Worm (Caenorhabditis elegans) whole organism, late embryonic: ENCODE measurements around the gene F26D2.14.

Experiments
- ceh-2 ChIP-seq: sonication (generic microtip); optimal IDR thresholded peaks from 2 replicates; lab custom pipeline; 2016; ENCODE audit warnings: missing genotype, missing genetic modification characterization, missing compliant biosample characterization
- ceh-45 ChIP-seq: fragments of 200-800 bp; sonication (Bioruptor generic); IDR thresholded peaks from 2 replicates; pipeline ENCODE4 v1.3.6; 2022; ENCODE audit warnings: missing genetic modification reagents, missing genetic modification characterization, missing compliant biosample characterization

DNA sequence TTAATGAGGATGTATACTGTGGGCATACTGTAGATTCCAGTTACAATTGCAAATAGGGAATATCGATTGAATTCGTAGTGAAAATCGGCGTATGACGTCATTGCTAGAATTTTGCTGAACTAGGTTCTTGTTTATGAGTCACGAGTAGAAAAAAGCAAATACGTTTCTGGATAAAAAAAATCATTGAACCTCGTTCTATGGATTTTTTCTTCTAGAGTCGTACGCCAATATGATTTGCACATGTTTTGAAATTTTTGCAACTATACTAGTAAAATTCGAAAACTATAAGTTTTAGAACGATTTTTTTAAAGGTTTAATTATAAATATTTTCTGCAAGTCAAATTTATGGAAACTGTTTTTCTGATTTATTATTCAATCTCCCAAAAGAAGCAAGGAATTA lies 32.2 kb downstream of the F26D2.14 start, which contains the start of gene sru-44:
- no peak for TF ChIP-seq ceh-2 (tag; lab: Kevin White, UChicago)
- TF ChIP-seq ceh-45 (GFP tag; lab: Robert Waterston, UW): no peak
